Worm (Caenorhabditis elegans) whole organism, mixed stage, embryonic: ENCODE data around the gene nspc-10.

ENCODE experiments used
- M03D4.4 ChIP-seq: sonication (generic microtip); optimal IDR thresholded peaks from 2 replicates; lab custom pipeline; 2017; ENCODE audit warnings: mild to moderate bottlenecking, missing genetic modification characterization, missing compliant biosample characterization
- bed-3 ChIP-seq: fragments of 200-800 bp; sonication (Bioruptor generic); optimal IDR thresholded peaks from 3 replicates; lab custom pipeline; 2018; ENCODE audit warnings: mild to moderate bottlenecking, missing genetic modification characterization, moderate library complexity, missing compliant biosample characterization
- blmp-1 ChIP-seq: fragments of 150-350 bp; optimal IDR thresholded peaks from 2 replicates; lab custom pipeline; 2014; ENCODE audit warnings: missing biosample characterization, missing genetic modification characterization
- ceh-39 ChIP-seq: fragments of 150-350 bp; optimal IDR thresholded peaks from 2 replicates; lab custom pipeline; 2014; ENCODE audit warnings: missing biosample characterization, missing genetic modification characterization
- ceh-43 ChIP-seq: fragments of 200-800 bp; sonication (Bioruptor generic); optimal IDR thresholded peaks from 2 replicates; lab custom pipeline; 2018; ENCODE audit warnings: mild to moderate bottlenecking, missing genetic modification characterization, moderate library complexity, missing compliant biosample characterization
- ceh-83 ChIP-seq: fragments of 200-800 bp; sonication (Bioruptor generic); optimal IDR thresholded peaks from 2 replicates; lab custom pipeline; 2018; ENCODE audit warnings: mild to moderate bottlenecking, missing genetic modification characterization, missing compliant biosample characterization
- ces-1 ChIP-seq: fragments of 150-350 bp; optimal IDR thresholded peaks from 2 replicates; lab custom pipeline; 2014; ENCODE audit warnings: missing biosample characterization, missing genetic modification reagents, missing genetic modification characterization
- cnd-1 ChIP-seq: fragments of 200-800 bp; sonication (Bioruptor generic); optimal IDR thresholded peaks from 2 replicates; lab custom pipeline; 2018; ENCODE audit warnings: mild to moderate bottlenecking, missing genetic modification characterization, missing compliant biosample characterization
- drap-1 ChIP-seq: fragments of 200-800 bp; sonication (Bioruptor generic); optimal IDR thresholded peaks from 3 replicates; lab custom pipeline; 2018; ENCODE audit warnings: mild to moderate bottlenecking, missing genetic modification characterization, missing compliant biosample characterization
- elt-1 ChIP-seq: sonication (generic microtip); optimal IDR thresholded peaks from 2 replicates; lab custom pipeline; 2017; ENCODE audit warnings: missing genetic modification characterization, mild to moderate bottlenecking, missing compliant biosample characterization, antibody characterized with exemption, moderate library complexity, borderline replicate concordance; ENCODE audit not compliant: insufficient read depth
- elt-3 ChIP-seq: fragments of 150-350 bp; optimal IDR thresholded peaks from 2 replicates; lab custom pipeline; 2014; ENCODE audit warnings: missing biosample characterization, missing genetic modification characterization
- flh-1 ChIP-seq: fragments of 200-800 bp; sonication (Bioruptor generic); optimal IDR thresholded peaks from 2 replicates; lab custom pipeline; 2018; ENCODE audit warnings: mild to moderate bottlenecking, missing genetic modification characterization, moderate library complexity, missing compliant biosample characterization
- ham-2 ChIP-seq: fragments of 200-800 bp; sonication (Bioruptor generic); optimal IDR thresholded peaks from 2 replicates; lab custom pipeline; 2018; ENCODE audit warnings: mild to moderate bottlenecking, missing genetic modification characterization, missing compliant biosample characterization
- hlh-1 ChIP-seq: fragments of 150-350 bp; optimal IDR thresholded peaks from 2 replicates; lab custom pipeline; 2014; ENCODE audit warnings: missing biosample characterization, missing genetic modification reagents, missing genetic modification characterization
- lin-13 ChIP-seq: fragments of 150-350 bp; optimal IDR thresholded peaks from 2 replicates; lab custom pipeline; 2014; ENCODE audit warnings: missing biosample characterization, missing genetic modification characterization
- lin-32 ChIP-seq: fragments of 200-800 bp; sonication (Bioruptor generic); optimal IDR thresholded peaks from 2 replicates; lab custom pipeline; 2018; ENCODE audit warnings: mild to moderate bottlenecking, missing genetic modification characterization, missing compliant biosample characterization
- lsy-2 ChIP-seq: fragments of 150-350 bp; optimal IDR thresholded peaks from 2 replicates; lab custom pipeline; 2014; ENCODE audit warnings: missing biosample characterization, missing genetic modification characterization
- mab-5 ChIP-seq: fragments of 150-350 bp; optimal IDR thresholded peaks from 2 replicates; lab custom pipeline; 2014; ENCODE audit warnings: missing biosample characterization, missing genetic modification characterization
- mls-2 ChIP-seq: sonication (generic microtip); optimal IDR thresholded peaks from 2 replicates; lab custom pipeline; 2016; ENCODE audit warnings: mild to moderate bottlenecking, missing genetic modification characterization, moderate library complexity, missing compliant biosample characterization
- nhr-2 ChIP-seq: fragments of 150-350 bp; optimal IDR thresholded peaks from 2 replicates; lab custom pipeline; 2014; ENCODE audit warnings: missing biosample characterization, missing genetic modification characterization
- nhr-237 ChIP-seq: fragments of 150-350 bp; optimal IDR thresholded peaks from 2 replicates; lab custom pipeline; 2014; ENCODE audit warnings: missing biosample characterization, missing genetic modification characterization
- nhr-76 ChIP-seq: sonication (generic microtip); optimal IDR thresholded peaks from 2 replicates; lab custom pipeline; 2017; ENCODE audit warnings: missing biosample characterization, missing genetic modification characterization
- sem-2 ChIP-seq: fragments of 200-800 bp; sonication (Bioruptor generic); optimal IDR thresholded peaks from 2 replicates; lab custom pipeline; 2018; ENCODE audit warnings: mild to moderate bottlenecking, missing genetic modification characterization, missing compliant biosample characterization
- snpc-4 ChIP-seq: fragments of 150-350 bp; optimal IDR thresholded peaks from 2 replicates; lab custom pipeline; 2014; ENCODE audit warnings: missing biosample characterization, missing genetic modification characterization
- sptf-1 ChIP-seq: sonication (generic microtip); optimal IDR thresholded peaks from 2 replicates; lab custom pipeline; 2017; ENCODE audit warnings: mild to moderate bottlenecking, missing genetic modification characterization, moderate library complexity, missing compliant biosample characterization
- tbx-8 ChIP-seq: fragments of 200-800 bp; sonication (Bioruptor generic); optimal IDR thresholded peaks from 2 replicates; lab custom pipeline; 2018; ENCODE audit warnings: mild to moderate bottlenecking, missing genetic modification characterization, moderate library complexity, missing compliant biosample characterization
- unc-39 ChIP-seq: fragments of 150-350 bp; optimal IDR thresholded peaks from 2 replicates; lab custom pipeline; 2014; ENCODE audit warnings: missing biosample characterization, missing genetic modification characterization
- unc-62 ChIP-seq: fragments of 150-350 bp; optimal IDR thresholded peaks from 2 replicates; lab custom pipeline; 2014; ENCODE audit warnings: missing biosample characterization, missing genetic modification reagents, missing genetic modification characterization
- zip-8 ChIP-seq: fragments of 150-350 bp; optimal IDR thresholded peaks from 2 replicates; lab custom pipeline; 2014; ENCODE audit warnings: missing biosample characterization, missing genetic modification characterization
- ztf-11 ChIP-seq: fragments of 150-350 bp; optimal IDR thresholded peaks from 2 replicates; lab custom pipeline; 2014; ENCODE audit warnings: missing biosample characterization, missing genetic modification characterization

Gene nspc-10

DNA sequence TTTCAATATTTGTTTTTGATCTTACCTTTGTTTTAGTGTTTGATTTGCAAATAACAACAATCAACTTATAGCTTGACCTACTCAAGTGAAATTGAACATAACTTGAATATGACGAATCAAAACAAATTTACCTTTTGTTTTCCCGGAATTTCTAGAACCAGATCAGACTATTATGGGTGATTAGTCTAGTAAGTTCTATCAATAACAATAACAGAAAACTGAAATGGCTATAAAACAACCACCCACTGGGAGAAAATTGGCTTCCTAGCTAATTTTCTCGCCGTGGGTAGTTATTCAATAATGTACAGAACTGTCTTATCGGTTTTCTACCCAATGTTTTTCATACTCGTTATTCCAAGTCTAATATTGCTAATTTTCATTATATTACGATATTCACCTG lies 14.7 kb upstream of the nspc-10 start, which contains the start of gene srd-45:
srd-45 (plus strand) TSS at position 301 of the 400 bp plus-strand sequence.
- TF ChIP-seq elt-3 (no peak), mab-5 (no peak), ham-2 (GFP tag; lab: Kevin White, UChicago) (no peak), drap-1 (GFP tag; lab: Kevin White, UChicago) (no peak)

DNA sequence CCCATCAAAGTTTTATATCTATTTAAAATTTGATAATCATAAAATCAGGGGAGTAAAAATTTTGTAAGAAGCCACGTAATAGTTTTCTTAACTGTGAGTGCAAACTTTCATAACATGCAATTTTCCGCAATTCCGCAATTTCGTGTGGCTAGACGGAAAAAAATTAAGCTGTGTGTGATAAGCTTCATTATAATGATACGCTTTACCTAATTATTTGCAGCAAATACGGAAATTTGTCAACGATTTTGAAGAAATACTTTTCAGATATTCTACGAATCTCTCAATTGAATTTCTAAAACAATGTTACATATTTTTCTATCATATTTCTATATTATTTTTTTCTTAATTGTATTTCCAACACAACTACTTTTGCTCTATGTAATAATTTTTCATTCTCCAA lies 11.6 kb upstream of the nspc-10 start, which contains the start of gene srd-46:
srd-46 (plus strand) TSS at position 301 of the 400 bp plus-strand sequence.
- TF ChIP-seq elt-1 (tag; lab: Kevin White, UChicago) (no peak), cnd-1 (tag; lab: Kevin White, UChicago) (no peak), nhr-76 (tag; lab: Kevin White, UChicago) (no peak), blmp-1 (no peak)
- TF ChIP-seq, all 35 proteins: peak for 0

DNA sequence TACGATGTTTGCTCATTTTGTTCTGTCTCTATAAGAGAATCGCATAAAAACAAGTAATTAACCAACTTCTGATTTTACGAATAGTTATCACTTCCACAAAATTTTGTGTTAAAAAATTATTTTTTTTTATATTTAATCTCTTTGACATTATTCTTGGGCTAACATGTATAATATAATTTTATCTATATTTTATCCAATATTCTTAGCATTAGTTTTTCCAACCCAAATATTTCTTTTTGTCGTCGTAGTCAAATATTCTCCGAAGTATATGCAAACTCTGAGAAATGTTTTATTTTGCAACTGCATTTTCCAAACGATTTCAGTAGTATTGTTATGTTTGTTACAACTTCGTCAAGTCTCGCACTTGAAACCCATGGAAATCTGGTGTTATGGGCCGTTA lies 9.9 kb upstream of the nspc-10 start, which contains the start of gene srd-47:
srd-47 (plus strand) TSS at position 164 of the 400 bp plus-strand sequence.
- no peak for TF ChIP-seq ceh-39
- no peak for TF ChIP-seq nhr-237 (tag; lab: Kevin White, UChicago)
- TF ChIP-seq ceh-43 (GFP tag; lab: Kevin White, UChicago) = no peak
- no peak for TF ChIP-seq ces-1 (GFP tag; lab: Kevin White, UChicago)
- no peak for TF ChIP-seq lsy-2 (tag; lab: Kevin White, UChicago)
- no peak for TF ChIP-seq ztf-11 (tag; lab: Kevin White, UChicago)
- TF ChIP-seq elt-3 = no peak
- TF ChIP-seq unc-62 (GFP tag; lab: Kevin White, UChicago) = no peak

DNA sequence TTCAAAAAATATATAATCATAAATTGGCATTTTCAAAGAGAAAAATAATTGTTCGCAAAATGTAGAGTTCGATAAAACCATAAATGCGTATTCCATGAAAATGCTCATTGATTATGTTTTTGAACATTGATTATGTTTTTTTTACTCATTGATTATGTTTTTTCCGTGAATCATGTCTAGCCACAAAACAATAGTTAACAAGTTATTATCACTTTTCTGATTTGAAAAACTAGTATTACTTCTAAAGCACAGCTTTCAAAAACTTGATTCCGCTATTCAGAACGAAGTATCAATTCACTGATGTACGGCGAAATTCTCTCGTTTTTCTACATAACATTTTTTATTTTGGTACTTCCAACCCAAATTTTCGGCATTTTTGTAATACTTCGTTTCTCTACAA lies 7.6 kb upstream of the nspc-10 start, which contains the start of gene srd-48:
srd-48 (plus strand) TSS at position 301 of the 400 bp plus-strand sequence.
- TF ChIP-seq sem-2 (GFP tag; lab: Kevin White, UChicago) (no peak), hlh-1 (tag; lab: Kevin White, UChicago) (no peak), unc-62 (GFP tag; lab: Kevin White, UChicago) (no peak), ceh-39 (no peak), bed-3 (GFP tag; lab: Kevin White, UChicago) (no peak), nhr-237 (tag; lab: Kevin White, UChicago) (no peak), ceh-83 (GFP tag; lab: Kevin White, UChicago) (no peak), nhr-2 (no peak), tbx-8 (GFP tag; lab: Kevin White, UChicago) (no peak)

DNA sequence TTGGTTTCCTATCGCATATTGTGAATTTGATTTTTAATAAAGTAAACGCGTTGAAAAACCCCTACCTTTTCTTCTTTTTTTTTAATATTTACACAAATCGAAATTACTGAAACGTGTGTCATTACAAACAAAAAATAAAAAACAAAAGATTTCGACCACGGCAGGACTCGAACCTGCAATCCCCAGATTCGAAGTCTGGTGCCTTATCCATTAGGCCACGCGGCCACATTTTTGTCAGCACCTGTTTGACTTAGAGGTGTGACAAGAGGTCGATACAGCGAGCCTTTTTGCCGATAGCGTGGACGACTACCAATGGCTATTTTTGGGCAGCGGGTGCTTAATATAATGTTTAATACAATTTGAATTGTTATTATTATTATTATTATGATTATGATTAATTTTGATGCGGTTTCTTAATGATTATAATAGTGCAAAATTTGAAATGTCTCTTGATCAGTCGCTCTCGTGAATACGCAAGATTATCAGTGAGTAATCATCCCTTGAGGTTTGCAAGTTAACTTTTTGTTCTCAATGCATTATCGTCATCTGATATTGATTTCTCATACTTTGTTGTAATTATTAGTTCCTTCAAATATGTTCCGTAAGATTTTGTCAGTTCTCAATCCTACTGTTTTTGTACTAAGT lies 5.4 kb upstream of the nspc-10 start, which contains the start of gene srd-44:
srd-44 (plus strand) TSS at position 595 of the 645 bp plus-strand sequence.
- no peak for TF ChIP-seq lin-13 (tag; lab: Kevin White, UChicago)
- TF ChIP-seq sem-2 (GFP tag; lab: Kevin White, UChicago) = peak; percentile 58
- peak; percentile 26 for TF ChIP-seq cnd-1 (tag; lab: Kevin White, UChicago)
- peak; percentile 72 for TF ChIP-seq ceh-83 (GFP tag; lab: Kevin White, UChicago)
- TF ChIP-seq bed-3 (GFP tag; lab: Kevin White, UChicago) = no peak
- peak; percentile 49 for TF ChIP-seq M03D4.4 (tag; lab: Kevin White, UChicago)

DNA sequence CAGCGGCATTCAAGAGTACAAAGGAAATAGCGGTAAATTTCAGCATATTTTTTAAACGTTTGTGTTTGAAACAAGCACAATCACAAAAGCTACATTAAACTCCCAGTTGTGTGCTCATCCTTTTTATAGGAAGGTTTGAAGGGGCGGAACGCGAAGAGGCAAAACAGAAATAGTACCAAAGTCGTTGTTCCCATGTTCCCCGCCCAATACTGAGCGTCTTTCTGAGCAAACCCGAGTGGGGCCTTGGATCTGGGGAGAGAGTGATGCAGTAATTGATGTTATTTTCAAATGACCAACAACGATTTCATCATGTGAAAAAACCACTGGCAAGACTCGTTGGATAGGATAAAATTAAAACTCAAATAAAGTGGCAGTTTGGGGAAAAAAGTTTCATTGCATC lies 2.1 kb upstream of the nspc-10 start, which contains the start of gene zig-2:
zig-2 (minus strand) TSS at position 101 of the 400 bp plus-strand sequence.
- no peak for TF ChIP-seq lsy-2 (tag; lab: Kevin White, UChicago)
- no peak for TF ChIP-seq snpc-4 (tag; lab: Kevin White, UChicago)
- TF ChIP-seq zip-8 (tag; lab: Kevin White, UChicago) = no peak
- no peak for TF ChIP-seq ces-1 (GFP tag; lab: Kevin White, UChicago)
- no peak for TF ChIP-seq tbx-8 (GFP tag; lab: Kevin White, UChicago)
- TF ChIP-seq mab-5 = no peak
- TF ChIP-seq sptf-1 = no peak
- no peak for TF ChIP-seq ceh-43 (GFP tag; lab: Kevin White, UChicago)
- TF ChIP-seq mls-2 (tag; lab: Kevin White, UChicago) = no peak
- TF ChIP-seq elt-1 (tag; lab: Kevin White, UChicago) = no peak
- TF ChIP-seq unc-39 (tag; lab: Kevin White, UChicago) = no peak
- TF ChIP-seq flh-1 (GFP tag; lab: Kevin White, UChicago) = no peak
- no peak for TF ChIP-seq ceh-83 (GFP tag; lab: Kevin White, UChicago)
- no peak for TF ChIP-seq cnd-1 (tag; lab: Kevin White, UChicago)
- TF ChIP-seq ztf-11 (tag; lab: Kevin White, UChicago) = no peak
- TF ChIP-seq nhr-76 (tag; lab: Kevin White, UChicago) = no peak
- no peak for TF ChIP-seq lin-32 (GFP tag; lab: Kevin White, UChicago)
